Worm (Caenorhabditis elegans): ENCODE data around the gene srh-20.

The srh-20 gene

ce11 chrV:4885372-4885771 lies 39.3 kb upstream of the srh-20 start, which contains the start of gene T19H12.3:
T19H12.3 (plus strand) TSS chrV:4885672.
- TF ChIP-seq elt-1 (tag; optimal IDR thresholded peaks at IDR 0.05; ENCODE audit: borderline replicate concordance, insufficient read depth) (no peak), nhr-2 (tag; optimal IDR thresholded peaks at IDR 0.05) (no peak), mep-1 (tag; optimal IDR thresholded peaks at IDR 0.05) (no peak), elt-3 (tag; optimal IDR thresholded peaks at IDR 0.05) (no peak), ceh-43 (GFP tag; optimal IDR thresholded peaks at IDR 0.05) (no peak), ceh-39 (tag; optimal IDR thresholded peaks at IDR 0.05) (no peak), pha-4 (tag; optimal IDR thresholded peaks at IDR 0.05) (no peak), lin-13 (tag; optimal IDR thresholded peaks at IDR 0.05) (no peak), zip-8 (tag; optimal IDR thresholded peaks at IDR 0.05) (no peak), nhr-76 (tag; optimal IDR thresholded peaks at IDR 0.05) (no peak), cnd-1 (tag; optimal IDR thresholded peaks at IDR 0.05) (no peak)

DNA sequence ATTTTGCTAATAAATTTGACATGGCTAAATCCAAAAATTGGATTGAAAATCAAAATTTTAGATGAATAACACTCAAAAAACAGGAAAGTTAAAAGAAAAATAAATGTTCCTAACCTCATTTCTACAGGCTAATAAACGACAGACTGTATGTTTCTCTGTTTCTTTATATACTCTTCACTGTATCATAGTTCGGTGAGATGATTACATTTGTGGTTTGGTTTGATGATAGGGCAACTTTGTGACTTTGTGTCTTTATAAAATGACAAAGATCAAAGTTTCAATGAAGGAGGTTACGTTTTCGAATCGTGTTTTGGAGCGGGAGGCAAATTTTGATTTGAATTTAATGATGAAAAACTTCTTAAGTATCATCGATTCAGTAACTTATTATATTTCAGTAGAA lies 35.2 kb upstream of the srh-20 start, which contains the start of gene ugt-12:
TSS of gene ugt-12 (minus strand) at position 153 of the 400 bp plus-strand sequence.
- TF ChIP-seq ces-1 (GFP tag; optimal IDR thresholded peaks at IDR 0.05) (no peak), ceh-83 (GFP tag; optimal IDR thresholded peaks at IDR 0.05) (no peak), nhr-237 (tag; optimal IDR thresholded peaks at IDR 0.05) (no peak), nhr-76 (tag; optimal IDR thresholded peaks at IDR 0.05) (no peak), mep-1 (tag; optimal IDR thresholded peaks at IDR 0.05) (no peak), nhr-2 (tag; optimal IDR thresholded peaks at IDR 0.05) (no peak), ztf-11 (tag; optimal IDR thresholded peaks at IDR 0.05) (no peak), blmp-1 (tag; optimal IDR thresholded peaks at IDR 0.05) (no peak), lin-13 (tag; optimal IDR thresholded peaks at IDR 0.05) (no peak), zip-8 (tag; optimal IDR thresholded peaks at IDR 0.05) (no peak), ceh-43 (GFP tag; optimal IDR thresholded peaks at IDR 0.05) (no peak), ceh-39 (tag; optimal IDR thresholded peaks at IDR 0.05) (no peak)

- TF ChIP-seq nhr-2 (tag; optimal IDR thresholded peaks at IDR 0.05) = no peak
- no peak for TF ChIP-seq nhr-12 (tag; optimal IDR thresholded peaks at IDR 0.05)
- no peak for TF ChIP-seq mab-5 (tag; optimal IDR thresholded peaks at IDR 0.05)
- TF ChIP-seq unc-39 (tag; optimal IDR thresholded peaks at IDR 0.05) = no peak
- no peak for TF ChIP-seq unc-62 (GFP tag; optimal IDR thresholded peaks at IDR 0.05)
- peak; percentile 50 for TF ChIP-seq lsy-2 (tag; optimal IDR thresholded peaks at IDR 0.05)
- no peak for TF ChIP-seq flh-1 (GFP tag; optimal IDR thresholded peaks at IDR 0.05)
These were observed 34.7 kb upstream of the srh-20 start, which contains the start of gene T19H12.2 for ce11 chrV:4889976-4890479. T19H12.2 (plus strand) TSS chrV:4890429.

ce11 chrV:4890781-4891180 lies 33.9 kb upstream of the srh-20 start:
- no peak for TF ChIP-seq sptf-1 (tag; optimal IDR thresholded peaks at IDR 0.05)
- TF ChIP-seq hlh-1 (tag; optimal IDR thresholded peaks at IDR 0.05) = no peak
- no peak for TF ChIP-seq lin-13 (tag; optimal IDR thresholded peaks at IDR 0.05)
- TF ChIP-seq nhr-237 (tag; optimal IDR thresholded peaks at IDR 0.05) = no peak
- no peak for TF ChIP-seq tbx-8 (GFP tag; optimal IDR thresholded peaks at IDR 0.05)
- no peak for TF ChIP-seq nhr-28 (tag; optimal IDR thresholded peaks at IDR 0.05)
- no peak for TF ChIP-seq cnd-1 (tag; optimal IDR thresholded peaks at IDR 0.05)
- TF ChIP-seq unc-120 (tag; optimal IDR thresholded peaks at IDR 0.05; ENCODE audit: poor library complexity, severe bottlenecking) = no peak

DNA sequence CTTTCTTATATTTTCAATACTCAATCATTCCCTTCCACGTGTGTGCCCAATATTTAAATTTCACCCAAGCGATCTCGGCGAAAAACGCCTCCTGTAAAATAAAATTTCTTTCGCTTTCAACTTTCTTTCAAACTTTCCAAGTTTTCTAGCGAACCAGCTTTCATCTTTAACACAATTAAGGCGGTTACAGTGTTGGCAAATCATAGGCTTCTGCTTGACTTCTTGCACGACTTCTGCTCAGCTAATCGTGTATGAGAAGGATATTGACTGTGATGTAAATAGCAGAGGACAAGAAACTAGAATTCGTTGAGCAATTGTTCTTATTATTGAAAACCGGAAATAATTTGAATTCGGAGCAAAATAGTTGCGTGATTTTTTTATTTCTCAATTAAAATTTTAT lies 33.4 kb upstream of the srh-20 start:
- TF ChIP-seq tbx-8 (GFP tag; optimal IDR thresholded peaks at IDR 0.05) = no peak
- no peak for TF ChIP-seq sptf-1 (tag; optimal IDR thresholded peaks at IDR 0.05)
- no peak for TF ChIP-seq sem-2 (GFP tag; optimal IDR thresholded peaks at IDR 0.05)
- TF ChIP-seq flh-1 (GFP tag; optimal IDR thresholded peaks at IDR 0.05) = no peak
- no peak for TF ChIP-seq ceh-83 (GFP tag; optimal IDR thresholded peaks at IDR 0.05)
- no peak for TF ChIP-seq mls-2 (tag; optimal IDR thresholded peaks at IDR 0.05)
- no peak for TF ChIP-seq zip-8 (tag; optimal IDR thresholded peaks at IDR 0.05)
- no peak for TF ChIP-seq snpc-4 (tag; optimal IDR thresholded peaks at IDR 0.05)
- no peak for TF ChIP-seq unc-39 (tag; optimal IDR thresholded peaks at IDR 0.05)
- no peak for TF ChIP-seq ham-2 (GFP tag; optimal IDR thresholded peaks at IDR 0.05)
- no peak for TF ChIP-seq pha-4 (tag; optimal IDR thresholded peaks at IDR 0.05)
- TF ChIP-seq ces-1 (GFP tag; optimal IDR thresholded peaks at IDR 0.05) = no peak
- TF ChIP-seq nhr-237 (tag; optimal IDR thresholded peaks at IDR 0.05) = no peak
- TF ChIP-seq elt-3 (tag; optimal IDR thresholded peaks at IDR 0.05) = no peak
- no peak for TF ChIP-seq unc-120 (tag; optimal IDR thresholded peaks at IDR 0.05; ENCODE audit: poor library complexity, severe bottlenecking)

Data from whole organism, mixed stage, embryonic.